Fruit fly (Drosophila melanogaster): ENCODE measurements around the gene CG16749.

Gene CG16749

DNA sequence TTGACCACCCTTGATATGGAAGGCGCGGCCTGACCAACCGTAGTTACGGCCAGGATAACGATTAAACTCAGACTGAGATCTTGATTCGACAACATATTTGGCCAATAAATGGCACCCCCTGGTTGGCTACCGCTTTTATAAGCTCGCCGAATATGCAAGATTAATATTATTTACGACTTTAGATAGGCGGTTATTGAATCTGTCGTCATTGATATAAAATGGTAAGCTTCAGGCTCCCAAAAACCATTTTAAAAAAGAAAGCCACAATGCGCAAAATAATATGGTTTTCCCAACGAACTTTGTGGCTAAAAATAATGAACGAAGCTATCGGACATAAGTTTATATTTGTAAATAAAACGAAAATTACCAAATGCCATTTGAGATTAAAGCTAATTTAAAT is 1.5 kb downstream of the CG16749 start, which contains the start of gene CG12951:
Gene CG12951 (minus strand): TSS at position 101 of the 400 bp plus-strand sequence.
- TF ChIP-seq Ets96B (tag; optimal IDR thresholded peaks at IDR 0.05): no peak
- TF ChIP-seq CG6808 (GFP tag; optimal IDR thresholded peaks at IDR 0.05): no peak
- no peak for TF ChIP-seq achi (GFP tag; optimal IDR thresholded peaks at IDR 0.05)
- TF ChIP-seq CG10669 (GFP tag; optimal IDR thresholded peaks at IDR 0.05): no peak

DNA sequence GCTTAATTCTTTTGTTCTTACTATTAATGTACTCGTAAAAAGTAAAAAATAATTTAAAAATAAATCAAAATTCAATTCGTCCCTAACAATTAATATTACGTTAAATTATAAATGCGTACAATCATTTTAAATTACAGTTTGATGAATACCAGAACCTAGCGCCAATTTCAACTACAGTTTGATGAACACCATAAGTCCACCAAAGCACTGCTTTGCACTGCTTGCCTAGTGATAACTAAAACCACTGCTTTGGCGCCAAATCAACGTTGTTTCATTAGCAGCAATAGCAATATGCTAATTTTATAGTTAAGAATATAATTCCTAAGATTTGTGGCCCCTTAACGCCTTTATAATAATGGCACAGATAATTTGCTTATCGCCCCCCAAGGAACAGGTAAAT is 2.9 kb downstream of the CG16749 start:
- no peak for TF ChIP-seq Hr39 (GFP tag; optimal IDR thresholded peaks at IDR 0.05)
- TF ChIP-seq Ets21C (GFP tag; optimal IDR thresholded peaks at IDR 0.05): no peak
- TF ChIP-seq CG32006 (GFP tag; optimal IDR thresholded peaks at IDR 0.05): no peak
- no peak for TF ChIP-seq Ets96B (tag; optimal IDR thresholded peaks at IDR 0.05)
- no peak for TF ChIP-seq CG8319 (GFP tag; optimal IDR thresholded peaks at IDR 0.05)
- no peak for TF ChIP-seq OdsH (GFP tag; optimal IDR thresholded peaks at IDR 0.05)
- no peak for TF ChIP-seq Met (GFP tag; optimal IDR thresholded peaks at IDR 0.05)
- no peak for TF ChIP-seq CG6163 (GFP tag; IDR thresholded peaks at IDR 0.05)
- TF ChIP-seq acj6 (GFP tag; optimal IDR thresholded peaks at IDR 0.05): no peak
- TF ChIP-seq vri (GFP tag; optimal IDR thresholded peaks at IDR 0.05): no peak
- no peak for TF ChIP-seq CG11902 (GFP tag; optimal IDR thresholded peaks at IDR 0.05)
- TF ChIP-seq svp (GFP tag): no peak
- TF ChIP-seq CG8119 (GFP tag; IDR thresholded peaks at IDR 0.05): no peak
- TF ChIP-seq CG6792 (GFP tag; optimal IDR thresholded peaks at IDR 0.05): no peak

DNA sequence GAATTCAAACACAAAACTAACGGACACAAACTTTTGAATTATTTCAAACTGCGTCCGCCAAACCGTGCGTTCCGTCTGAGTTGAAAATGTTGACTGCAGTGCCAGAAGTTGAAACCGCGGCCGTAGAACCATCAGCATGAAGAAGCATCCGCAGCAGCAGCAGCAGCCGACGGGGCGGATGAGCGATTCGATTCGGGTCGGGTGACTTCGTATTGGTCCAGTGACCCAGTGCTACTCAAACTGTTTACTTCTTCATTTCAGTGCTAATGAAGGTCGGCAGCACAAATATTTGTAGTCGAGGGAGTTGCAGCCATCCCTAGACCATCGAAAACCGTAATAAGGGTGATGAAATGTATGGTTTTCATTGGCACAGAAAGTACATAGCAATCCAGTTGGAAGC is 3.3 kb downstream of the CG16749 start, which contains the start of gene CG8861:
Gene CG8861 (minus strand): TSS at position 101 of the 400 bp plus-strand sequence.
- TF ChIP-seq Eip93F (GFP tag; optimal IDR thresholded peaks at IDR 0.05): no peak
- no peak for TF ChIP-seq CG6792 (GFP tag; optimal IDR thresholded peaks at IDR 0.05)
- TF ChIP-seq fkh (GFP tag; optimal IDR thresholded peaks at IDR 0.05): no peak
- TF ChIP-seq eg (GFP tag; IDR thresholded peaks at IDR 0.05): no peak

DNA sequence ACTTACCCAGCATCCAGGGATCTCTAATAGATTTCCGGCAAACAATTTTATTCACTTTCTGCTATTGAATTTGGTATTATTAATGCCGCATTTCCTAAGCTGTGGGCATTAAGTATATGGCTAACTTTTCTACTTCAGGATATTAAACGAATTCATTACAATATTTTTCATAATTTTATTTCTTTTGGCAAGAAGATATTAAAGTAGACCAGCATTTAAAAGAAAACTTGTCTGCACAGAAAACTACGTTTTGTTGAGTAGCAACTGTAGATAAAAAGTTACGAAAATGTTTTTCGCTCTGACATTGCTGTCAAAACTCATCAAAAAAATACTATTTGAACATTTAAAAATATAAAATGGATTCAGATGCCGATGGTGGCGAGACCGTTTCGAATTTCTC is 10.2 kb downstream of the CG16749 start, which contains the start of gene HP1e:
Gene HP1e (plus strand): TSS at position 301 of the 400 bp plus-strand sequence.
- TF ChIP-seq OdsH (GFP tag; optimal IDR thresholded peaks at IDR 0.05): no peak
- no peak for TF ChIP-seq Ets21C (GFP tag; optimal IDR thresholded peaks at IDR 0.05)
- no peak for TF ChIP-seq fd85E (GFP tag; optimal IDR thresholded peaks at IDR 0.05)
- TF ChIP-seq CG8319 (GFP tag; optimal IDR thresholded peaks at IDR 0.05): no peak
- no peak for TF ChIP-seq dsx (GFP tag; optimal IDR thresholded peaks at IDR 0.05; ENCODE audit: poor library complexity, severe bottlenecking)
- TF ChIP-seq svp (GFP tag): no peak

DNA sequence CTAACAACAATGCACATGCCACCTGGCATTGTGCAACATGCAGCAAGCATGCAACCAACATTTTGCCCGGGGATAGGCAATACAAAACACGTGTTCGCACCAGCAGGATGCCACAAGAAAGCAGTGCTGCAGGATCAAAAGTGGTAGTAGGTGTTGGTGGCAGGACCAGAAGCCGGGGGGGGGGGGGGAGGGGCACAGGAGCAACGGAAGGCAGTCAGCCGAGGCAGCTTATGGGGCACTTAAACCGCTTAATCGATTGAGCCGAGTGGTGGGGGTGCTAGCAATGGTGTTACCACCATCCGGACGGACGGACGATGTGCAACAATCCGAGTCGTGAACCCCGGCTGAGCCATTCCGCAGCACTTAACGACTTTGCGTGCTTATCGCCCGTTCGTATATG is 34.5 kb downstream of the CG16749 start:
- TF ChIP-seq CG6854 (GFP tag; optimal IDR thresholded peaks at IDR 0.05) (no peak), CG6808 (GFP tag; optimal IDR thresholded peaks at IDR 0.05) (no peak), cyc (GFP tag; optimal IDR thresholded peaks at IDR 0.05) (no peak), ss (GFP tag; optimal IDR thresholded peaks at IDR 0.05) (no peak), CG31627 (GFP tag; optimal IDR thresholded peaks at IDR 0.05) (no peak), Eip93F (GFP tag; optimal IDR thresholded peaks at IDR 0.05) (no peak), svp (GFP tag) (no peak), CG11294 (GFP tag; IDR thresholded peaks at IDR 0.05) (no peak), Lpt (GFP tag; optimal IDR thresholded peaks at IDR 0.05) (no peak), OdsH (GFP tag; optimal IDR thresholded peaks at IDR 0.05) (no peak), acj6 (GFP tag; optimal IDR thresholded peaks at IDR 0.05) (no peak), Eip75B (GFP tag; optimal IDR thresholded peaks at IDR 0.05) (no peak), Eip78C (GFP tag) (no peak), Ets21C (GFP tag; optimal IDR thresholded peaks at IDR 0.05) (no peak), CG7368 (GFP tag; optimal IDR thresholded peaks at IDR 0.05) (no peak)

DNA sequence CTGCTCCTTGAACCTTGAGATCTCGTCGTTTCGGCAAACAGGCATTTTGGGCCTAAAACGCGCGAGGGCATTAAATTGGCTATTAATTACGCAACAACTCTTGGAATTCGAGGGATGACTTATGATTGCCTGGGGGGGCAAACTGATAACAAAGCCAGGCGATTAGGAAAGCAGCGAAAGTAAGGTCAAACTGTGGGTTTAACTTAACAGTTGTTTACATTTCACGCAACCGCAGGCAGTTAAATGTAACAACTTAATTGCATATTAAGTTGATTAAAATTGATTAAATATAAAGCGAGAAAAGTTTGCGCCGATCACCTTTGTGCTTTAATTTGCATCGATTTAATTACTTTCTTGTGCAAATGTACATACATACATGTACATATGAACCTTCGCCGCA is 44.0 kb downstream of the CG16749 start:
- no peak for TF ChIP-seq CG11902 (GFP tag; optimal IDR thresholded peaks at IDR 0.05)

Data from whole organism, prepupa.